Fruit fly (Drosophila melanogaster) whole organism, adult: ENCODE results near the gene Ance-2.

Experiments
- CG12768 ChIP-seq: fragments of 200-800 bp; sonication (Bioruptor generic); optimal IDR thresholded peaks from 2 replicates; lab custom pipeline; 2017; ENCODE audit warnings: missing biosample characterization, missing genetic modification characterization, mild to moderate bottlenecking, moderate library complexity, missing genetic modification reagents
- CG33017 ChIP-seq: fragments of 200-800 bp; sonication (Bioruptor generic); optimal IDR thresholded peaks from 2 replicates; lab custom pipeline; 2018; ENCODE audit warnings: missing biosample characterization, mild to moderate bottlenecking, missing genetic modification characterization, moderate library complexity
- CG5204 ChIP-seq: fragments of 200-800 bp; sonication (Bioruptor generic); optimal IDR thresholded peaks from 2 replicates; lab custom pipeline; 2016; ENCODE audit warnings: missing biosample characterization, missing genetic modification characterization
- CG7101 ChIP-seq: fragments of 200-800 bp; sonication (Bioruptor generic); optimal IDR thresholded peaks from 2 replicates; lab custom pipeline; 2018; ENCODE audit warnings: missing biosample characterization, mild to moderate bottlenecking, missing genetic modification characterization, moderate library complexity
- Clk ChIP-seq: fragments of 200-800 bp; sonication (Bioruptor generic); optimal IDR thresholded peaks from 2 replicates; lab custom pipeline; 2017; ENCODE audit warnings: missing biosample characterization, missing genetic modification characterization
- Crg-1 ChIP-seq: fragments of 200-800 bp; sonication (Bioruptor generic); optimal IDR thresholded peaks from 2 replicates; lab custom pipeline; 2016; ENCODE audit warnings: missing biosample characterization, missing genetic modification characterization
- Hr96 ChIP-seq: fragments of 200-800 bp; sonication (Bioruptor generic); optimal IDR thresholded peaks from 2 replicates; lab custom pipeline; 2016; ENCODE audit warnings: missing biosample characterization, missing genetic modification characterization
- cic ChIP-seq: fragments of 200-800 bp; sonication (Bioruptor generic); optimal IDR thresholded peaks from 2 replicates; lab custom pipeline; 2017; ENCODE audit warnings: missing biosample characterization, mild to moderate bottlenecking, missing genetic modification characterization, moderate library complexity
- cnc ChIP-seq, 2 experiments: fragments of >200 bp; optimal IDR thresholded peaks; 2 replicates each; lab custom pipeline; 2017
- toe ChIP-seq: fragments of 200-800 bp; sonication (Bioruptor generic); optimal IDR thresholded peaks from 2 replicates; lab custom pipeline; 2016; ENCODE audit warnings: missing biosample characterization, missing genetic modification characterization

Gene Ance-2

DNA sequence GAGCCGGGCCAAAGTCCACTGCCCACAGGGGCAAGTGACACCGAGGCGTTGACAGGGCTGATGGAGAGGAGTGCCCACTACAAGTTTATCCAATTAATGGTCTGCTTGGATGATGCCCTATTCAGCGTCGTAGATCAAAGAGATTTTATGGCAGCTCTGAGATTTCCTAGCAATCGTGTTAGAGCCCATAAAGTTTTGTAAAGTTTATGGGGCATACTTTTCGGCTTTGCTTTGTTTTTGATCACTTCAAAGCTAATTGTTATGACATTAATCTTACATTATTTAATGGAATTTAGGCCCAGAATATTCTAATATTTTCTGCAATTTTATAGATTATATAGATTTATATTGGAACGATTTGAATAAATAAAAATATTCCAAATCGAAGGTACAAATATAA lies 51.3 kb downstream of the Ance-2 start:
- TF ChIP-seq Clk (GFP tag; lab: Kevin White, UChicago): no peak
- no peak for TF ChIP-seq CG33017
- no peak for TF ChIP-seq cic (GFP tag; lab: Kevin White, UChicago)
- no peak for TF ChIP-seq CG5204 (GFP tag; lab: Kevin White, UChicago)
- no peak for TF ChIP-seq cnc (optimal IDR thresholded peaks at IDR 0.05; lab: Kevin White, UChicago)
- TF ChIP-seq CG12768 (GFP tag; lab: Kevin White, UChicago): no peak
- no peak for TF ChIP-seq Hr96 (GFP tag; lab: Kevin White, UChicago)
- TF ChIP-seq Crg-1 (GFP tag; lab: Kevin White, UChicago): no peak
- no peak for TF ChIP-seq CG7101
- TF ChIP-seq toe (GFP tag; lab: Kevin White, UChicago): no peak
